Fruit fly (Drosophila melanogaster): Measurements from ENCODE around the gene CG31496.

The CG31496 gene

dm6 chr3R:7346445-7346844, 1.6 kb downstream of the CG31496 start, which contains the start of gene nxf4 (continued):
- peak; percentile 73 for TF ChIP-seq stwl (tag; optimal IDR thresholded peaks at IDR 0.05)

dm6 chr3R:7349452-7349851, 4.6 kb downstream of the CG31496 start, which contains the start of gene CG43290:
TSS of gene CG43290 (minus strand) at chr3R:7349552.
- no peak for TF ChIP-seq CG4360 (GFP tag; IDR thresholded peaks at IDR 0.05)
- TF ChIP-seq vfl (GFP tag; optimal IDR thresholded peaks at IDR 0.05): no peak
- no peak for TF ChIP-seq CG1832 (GFP tag; optimal IDR thresholded peaks at IDR 0.05)
- no peak for TF ChIP-seq Myb (GFP tag; optimal IDR thresholded peaks at IDR 0.05)
- no peak for TF ChIP-seq Doc2 (GFP tag; IDR thresholded peaks at IDR 0.05)
- no peak for TF ChIP-seq org-1 (GFP tag; optimal IDR thresholded peaks at IDR 0.05)
- TF ChIP-seq lmd (GFP tag; IDR thresholded peaks at IDR 0.05): no peak
- no peak for TF ChIP-seq cg (GFP tag; optimal IDR thresholded peaks at IDR 0.05)
- no peak for TF ChIP-seq CG16813 (GFP tag; IDR thresholded peaks at IDR 0.05; ENCODE audit: partially characterized antibody)
- no peak for TF ChIP-seq HHEX (GFP tag; optimal IDR thresholded peaks at IDR 0.05)
- no peak for TF ChIP-seq gcm2 (GFP tag; optimal IDR thresholded peaks at IDR 0.05)
- no peak for TF ChIP-seq Sry-β (GFP tag; optimal IDR thresholded peaks at IDR 0.05)
- TF ChIP-seq tap (tag; optimal IDR thresholded peaks at IDR 0.05): no peak
- TF ChIP-seq CG8281 (tag; optimal IDR thresholded peaks at IDR 0.05): no peak
- no peak for TF ChIP-seq twi (tag; optimal IDR thresholded peaks at IDR 0.05)

DNA sequence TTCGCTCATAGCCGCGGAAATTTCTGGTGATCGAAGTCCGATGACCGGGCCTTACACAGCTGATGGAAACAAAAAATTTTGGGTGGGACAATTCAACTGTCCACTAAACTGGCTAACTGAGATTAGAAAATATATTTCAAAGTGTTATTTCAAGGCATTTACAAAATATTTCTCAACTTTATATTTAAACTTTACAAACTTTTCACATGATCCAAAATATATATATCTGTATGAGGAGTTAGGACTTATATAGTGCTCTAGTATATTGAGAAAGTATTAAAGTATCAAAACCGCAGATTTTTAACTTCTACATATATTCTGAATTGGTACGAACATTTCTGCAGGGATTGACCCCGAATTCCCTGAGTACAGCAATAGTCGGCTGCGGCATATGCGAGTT, 17.2 kb downstream of the CG31496 start, which contains the start of gene CG17944:
Gene CG17944 (minus strand): TSS at position 101 of the 400 bp plus-strand sequence.
- TF ChIP-seq CG6272 (GFP tag; IDR thresholded peaks at IDR 0.05) (no peak), her (GFP tag; optimal IDR thresholded peaks at IDR 0.05) (no peak)

dm6 chr3R:7363673-7364072, 18.8 kb downstream of the CG31496 start, which contains the start of gene Mst84Dd:
TSS of gene Mst84Dd (minus strand) at chr3R:7363773.
- TF ChIP-seq CG17328 (GFP tag; IDR thresholded peaks at IDR 0.05): no peak
- no peak for TF ChIP-seq CG31388 (GFP tag; optimal IDR thresholded peaks at IDR 0.05)
- TF ChIP-seq ranshi (GFP tag; IDR thresholded peaks at IDR 0.05): no peak
- no peak for TF ChIP-seq CG1832 (GFP tag; optimal IDR thresholded peaks at IDR 0.05)
- no peak for TF ChIP-seq HHEX (GFP tag; optimal IDR thresholded peaks at IDR 0.05)
- TF ChIP-seq E2f1 (GFP tag; IDR thresholded peaks at IDR 0.05): no peak
- no peak for TF ChIP-seq Bteb2 (GFP tag; optimal IDR thresholded peaks at IDR 0.05)
- TF ChIP-seq klu (GFP tag; IDR thresholded peaks at IDR 0.05): no peak
- TF ChIP-seq Tbp (GFP tag; optimal IDR thresholded peaks at IDR 0.05): no peak
- no peak for TF ChIP-seq bbx (GFP tag; IDR thresholded peaks at IDR 0.05; ENCODE audit: partially characterized antibody)
- no peak for TF ChIP-seq CG1602 (GFP tag; optimal IDR thresholded peaks at IDR 0.05)
- TF ChIP-seq pros (GFP tag; optimal IDR thresholded peaks at IDR 0.05): no peak
- no peak for TF ChIP-seq pita (GFP tag; optimal IDR thresholded peaks at IDR 0.05)
- no peak for TF ChIP-seq stwl (tag; optimal IDR thresholded peaks at IDR 0.05)
- no peak for TF ChIP-seq toy (GFP tag; IDR thresholded peaks at IDR 0.05)

DNA sequence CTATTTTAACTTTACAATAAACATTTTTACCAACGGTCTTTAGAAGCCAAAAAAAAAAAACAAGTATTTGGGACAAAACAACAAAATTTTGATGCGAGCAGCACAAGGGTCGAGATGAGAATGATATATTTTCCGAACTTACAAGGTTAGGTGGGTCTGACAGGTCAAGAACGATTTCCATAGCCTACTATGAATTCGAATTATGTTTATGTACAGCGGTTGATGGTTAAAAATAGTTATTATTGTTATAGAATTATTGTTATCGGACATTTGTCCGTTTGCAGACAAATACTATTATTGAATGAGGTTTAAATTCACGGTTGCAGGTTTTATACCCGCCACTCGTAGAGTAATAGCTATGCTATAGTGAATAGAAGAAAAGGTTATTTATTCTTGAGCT, 19.7 kb downstream of the CG31496 start, which contains the start of gene Mst84Dc:
Gene Mst84Dc (minus strand): TSS at position 101 of the 400 bp plus-strand sequence.
- TF ChIP-seq CG7372 (GFP tag; IDR thresholded peaks at IDR 0.05) (no peak), CG2889 (GFP tag; IDR thresholded peaks at IDR 0.05) (no peak), CG16813 (GFP tag; IDR thresholded peaks at IDR 0.05; ENCODE audit: partially characterized antibody) (no peak), bigmax (GFP tag; optimal IDR thresholded peaks at IDR 0.05) (no peak), CG6175 (GFP tag; IDR thresholded peaks at IDR 0.05) (no peak), Sry-δ (GFP tag; optimal IDR thresholded peaks at IDR 0.05) (no peak), HLHmδ (GFP tag; optimal IDR thresholded peaks at IDR 0.05) (no peak), HLH3B (GFP tag; IDR thresholded peaks at IDR 0.05) (no peak), Mes4 (GFP tag; optimal IDR thresholded peaks at IDR 0.05) (no peak), Bteb2 (GFP tag; optimal IDR thresholded peaks at IDR 0.05) (no peak), CG4730 (GFP tag; IDR thresholded peaks at IDR 0.05) (no peak), al (GFP tag; IDR thresholded peaks at IDR 0.05) (no peak), so (GFP tag; IDR thresholded peaks at IDR 0.05) (no peak), CG32772 (GFP tag; IDR thresholded peaks at IDR 0.05) (no peak), danr (GFP tag; IDR thresholded peaks at IDR 0.05) (no peak), crc (GFP tag; optimal IDR thresholded peaks at IDR 0.05) (no peak), CG16779 (GFP tag; IDR thresholded peaks at IDR 0.05) (no peak), zfh1 (GFP tag; IDR thresholded peaks at IDR 0.05) (no peak), CHES-1-like (GFP tag; optimal IDR thresholded peaks at IDR 0.05) (no peak)
